Worm (Caenorhabditis elegans) whole organism, young adult: Measurements from ENCODE around the gene txt-4.
"Not testable (repeated sequence)": the region's sequence is repeated elsewhere in the genome, so short reads cannot be mapped to it uniquely, and the experiment has no call there.

ENCODE experiments used
- B0019.2 ChIP-seq: fragments of 200-800 bp; sonication (Bioruptor generic); conservative IDR thresholded peaks from 2 replicates; pipeline ENCODE4 v1.3.6; 2022; ENCODE audit warnings: missing genetic modification reagents, missing genetic modification characterization, missing compliant biosample characterization
- D2030.7 ChIP-seq: fragments of 200-800 bp; sonication (Bioruptor generic); IDR thresholded peaks from 2 replicates; pipeline ENCODE4 v1.3.6; 2022; ENCODE audit warnings: missing genetic modification reagents, missing genetic modification characterization, missing compliant biosample characterization
- F10E7.11 ChIP-seq: sonication (generic microtip); optimal IDR thresholded peaks from 2 replicates; lab custom pipeline; 2017; ENCODE audit warnings: mild to moderate bottlenecking, missing genetic modification characterization, moderate library complexity, missing compliant biosample characterization
- F37B4.10 ChIP-seq: fragments of 200-800 bp; sonication (Bioruptor generic); IDR thresholded peaks from 2 replicates; pipeline ENCODE4 v1.3.6; 2022; ENCODE audit warnings: missing genetic modification characterization, missing compliant biosample characterization
- F57C9.4 ChIP-seq: sonication (generic microtip); optimal IDR thresholded peaks from 2 replicates; lab custom pipeline; 2017; ENCODE audit warnings: mild to moderate bottlenecking, missing genetic modification characterization, missing compliant biosample characterization
- T26A5.8 ChIP-seq: sonication (generic microtip); optimal IDR thresholded peaks from 2 replicates; lab custom pipeline; 2016; ENCODE audit warnings: missing genetic modification characterization, missing compliant biosample characterization
- akir-1 ChIP-seq: fragments of 200-800 bp; sonication (Bioruptor generic); optimal IDR thresholded peaks from 2 replicates; lab custom pipeline; 2018; ENCODE audit warnings: mild to moderate bottlenecking, missing genetic modification characterization, moderate library complexity, missing compliant biosample characterization
- ama-1 ChIP-seq, 3 experiments: fragments of 150-350 bp in 1 of 3; sonication (generic microtip) in 2 of 3; optimal IDR thresholded peaks; 2 replicates each; lab custom pipeline; 2014 to 2018; ENCODE audit warnings: missing biosample characterization in 2 of 3, missing genetic modification characterization in 2 of 3, missing genetic modification reagents in 2 of 3
- cebp-1 ChIP-seq, 2 experiments: fragments of 200-800 bp in 1 of 2; sonication (Bioruptor generic) in 1 of 2; sonication (generic microtip) in 1 of 2; IDR thresholded peaks in 1 of 2; optimal IDR thresholded peaks in 1 of 2; 2 replicates each; pipeline versions ENCODE4 v1.3.6 to Lab custom; 2017 to 2022; ENCODE audit warnings: missing compliant biosample characterization in 2 of 2, missing genetic modification characterization in 2 of 2, mild to moderate bottlenecking in 1 of 2, missing genetic modification reagents in 1 of 2, moderate library complexity in 1 of 2
- ceh-100 ChIP-seq: fragments of 200-800 bp; sonication (Bioruptor generic); IDR thresholded peaks from 2 replicates; pipeline ENCODE4 v1.3.6; 2022; ENCODE audit warnings: missing genetic modification reagents, missing genetic modification characterization, missing compliant biosample characterization
- ceh-79 ChIP-seq: sonication (generic microtip); optimal IDR thresholded peaks from 2 replicates; lab custom pipeline; 2017; ENCODE audit warnings: mild to moderate bottlenecking, missing genetic modification characterization, missing compliant biosample characterization
- ceh-91 ChIP-seq: fragments of 200-800 bp; sonication (Bioruptor generic); IDR thresholded peaks from 2 replicates; pipeline ENCODE4 v1.3.6; 2022; ENCODE audit warnings: missing genetic modification reagents, missing genetic modification characterization, missing compliant biosample characterization
- die-1 ChIP-seq: sonication (generic microtip); optimal IDR thresholded peaks from 2 replicates; lab custom pipeline; 2016; ENCODE audit warnings: missing genotype, mild to moderate bottlenecking, missing genetic modification characterization, missing compliant biosample characterization
- dpff-1 ChIP-seq: sonication (generic microtip); optimal IDR thresholded peaks from 2 replicates; lab custom pipeline; 2017; ENCODE audit warnings: mild to moderate bottlenecking, missing genetic modification characterization, missing compliant biosample characterization
- hrde-1 ChIP-seq: sonication (generic microtip); optimal IDR thresholded peaks from 2 replicates; lab custom pipeline; 2016; ENCODE audit warnings: missing genetic modification characterization, mild to moderate bottlenecking, missing compliant biosample characterization, moderate library complexity, missing genotype, missing genetic modification reagents, borderline replicate concordance
- let-607 ChIP-seq, 2 experiments: fragments of 200-800 bp in 1 of 2; sonication (Bioruptor generic) in 1 of 2; sonication (generic microtip) in 1 of 2; optimal IDR thresholded peaks; 2 replicates each; lab custom pipeline; 2016 to 2018; ENCODE audit warnings: mild to moderate bottlenecking in 2 of 2, missing compliant biosample characterization in 2 of 2, missing genetic modification characterization in 2 of 2, moderate library complexity in 2 of 2, missing genotype in 1 of 2
- lir-1 ChIP-seq: fragments of 200-800 bp; sonication (Bioruptor generic); conservative IDR thresholded peaks from 2 replicates; pipeline ENCODE4 v1.3.6; 2022; ENCODE audit warnings: missing genetic modification reagents, missing genetic modification characterization, missing compliant biosample characterization
- madf-3 ChIP-seq: fragments of 200-800 bp; sonication (Bioruptor generic); IDR thresholded peaks from 2 replicates; pipeline ENCODE4 v1.3.6; 2022; ENCODE audit warnings: missing genetic modification reagents, missing genetic modification characterization, missing compliant biosample characterization
- mes-4 ChIP-seq: sonication (generic microtip); optimal IDR thresholded peaks from 2 replicates; lab custom pipeline; 2016; ENCODE audit warnings: missing genotype, missing genetic modification characterization, missing compliant biosample characterization
- nfya-2 ChIP-seq: fragments of 200-800 bp; sonication (Bioruptor generic); IDR thresholded peaks from 2 replicates; pipeline ENCODE4 v1.3.6; 2022; ENCODE audit warnings: missing genetic modification reagents, missing genetic modification characterization, missing compliant biosample characterization
- pbrm-1 ChIP-seq: fragments of 200-800 bp; sonication (Bioruptor generic); IDR thresholded peaks from 2 replicates; pipeline ENCODE4 v1.3.6; 2022; ENCODE audit warnings: missing genetic modification reagents, missing genetic modification characterization, missing compliant biosample characterization
- rec-8 ChIP-seq, 2 experiments: sonication (generic microtip); optimal IDR thresholded peaks; 2 replicates each; lab custom pipeline; 2016; ENCODE audit warnings: mild to moderate bottlenecking in 2 of 2, missing genetic modification characterization in 2 of 2, missing genetic modification reagents in 2 of 2, missing genotype in 2 of 2, missing biosample characterization in 1 of 2, missing compliant biosample characterization in 1 of 2, moderate library complexity in 1 of 2
- sdz-38 ChIP-seq: sonication (generic microtip); optimal IDR thresholded peaks from 2 replicates; lab custom pipeline; 2016; ENCODE audit warnings: missing genotype, missing genetic modification characterization, missing compliant biosample characterization
- sea-2 ChIP-seq: fragments of 200-800 bp; sonication (Bioruptor generic); IDR thresholded peaks from 2 replicates; pipeline ENCODE4 v1.3.6; 2022; ENCODE audit warnings: missing genetic modification characterization, missing compliant biosample characterization
- snpc-3.4 ChIP-seq: sonication (generic microtip); optimal IDR thresholded peaks from 2 replicates; lab custom pipeline; 2017; ENCODE audit warnings: missing genetic modification characterization, mild to moderate bottlenecking, missing compliant biosample characterization, antibody characterized with exemption, moderate library complexity, missing genotype, missing genetic modification reagents
- snpc-4 ChIP-seq, 5 experiments: fragments of 150-350 bp in 1 of 5; sonication (generic microtip) in 4 of 5; optimal IDR thresholded peaks; 2 replicates each; lab custom pipeline; 2014 to 2018; ENCODE audit warnings: missing genetic modification characterization in 5 of 5, missing biosample characterization in 3 of 5, antibody characterized with exemption in 2 of 5, mild to moderate bottlenecking in 2 of 5, missing compliant biosample characterization in 2 of 5, missing genotype in 2 of 5, moderate library complexity in 2 of 5, missing genetic modification reagents in 1 of 5
- somi-1 ChIP-seq: fragments of 200-800 bp; sonication (Bioruptor generic); optimal IDR thresholded peaks from 2 replicates; lab custom pipeline; 2018; ENCODE audit warnings: mild to moderate bottlenecking, missing genetic modification characterization, missing compliant biosample characterization
- sptf-2 ChIP-seq: fragments of 200-800 bp; sonication (Bioruptor generic); optimal IDR thresholded peaks from 2 replicates; lab custom pipeline; 2018; ENCODE audit warnings: mild to moderate bottlenecking, missing genetic modification characterization, missing compliant biosample characterization
- tlf-1 ChIP-seq: fragments of 200-800 bp; sonication (Bioruptor generic); optimal IDR thresholded peaks from 2 replicates; lab custom pipeline; 2018; ENCODE audit warnings: mild to moderate bottlenecking, missing genetic modification characterization, missing compliant biosample characterization
- xnd-1 ChIP-seq: sonication (generic microtip); optimal IDR thresholded peaks from 2 replicates; lab custom pipeline; 2016; ENCODE audit warnings: missing genotype, missing genetic modification reagents, missing genetic modification characterization, missing compliant biosample characterization
- ztf-18 ChIP-seq: sonication (generic microtip); optimal IDR thresholded peaks from 2 replicates; lab custom pipeline; 2016; ENCODE audit warnings: missing genotype, mild to moderate bottlenecking, missing genetic modification characterization, missing compliant biosample characterization
- ztf-25 ChIP-seq: fragments of 200-800 bp; sonication (Bioruptor generic); IDR thresholded peaks from 2 replicates; pipeline ENCODE4 v1.3.6; 2022; ENCODE audit warnings: missing genetic modification reagents, missing genetic modification characterization, missing compliant biosample characterization
- ztf-3 ChIP-seq: fragments of 200-800 bp; sonication (Bioruptor generic); optimal IDR thresholded peaks from 2 replicates; lab custom pipeline; 2018; ENCODE audit warnings: mild to moderate bottlenecking, missing genetic modification characterization, missing compliant biosample characterization

txt-4 gene

ce11 chrIV:1528682-1529081 lies 18.3 kb downstream of the txt-4 start:
- not testable (repeated sequence) for TF ChIP-seq snpc-4 (GFP tag; optimal IDR thresholded peaks at IDR 0.05; lab: Kevin White, UChicago)
- peak in 2 of 4 experiments; percentile 64 to 84 for TF ChIP-seq snpc-4 (tag; optimal IDR thresholded peaks at IDR 0.05; lab: Kevin White, UChicago)

ce11 chrIV:1536316-1536715 lies 26.0 kb downstream of the txt-4 start, which contains the start of gene K03H6.5:
K03H6.5 (minus strand) TSS chrIV:1536416.
- TF ChIP-seq die-1 (no peak), F37B4.10 (GFP tag; lab: Robert Waterston, UW) (no peak), ceh-100 (GFP tag; lab: Robert Waterston, UW) (no peak), B0019.2 (GFP tag; lab: Robert Waterston, UW) (no peak), sdz-38 (tag; lab: Kevin White, UChicago) (no peak), ceh-91 (GFP tag; lab: Robert Waterston, UW) (no peak), lir-1 (no peak), ama-1 (optimal IDR thresholded peaks at IDR 0.05; lab: Kevin White, UChicago) (no peak), ama-1 (GFP tag; optimal IDR thresholded peaks at IDR 0.05; lab: Kevin White, UChicago) (no peak), F57C9.4 (tag; lab: Kevin White, UChicago) (no peak), D2030.7 (GFP tag; lab: Robert Waterston, UW) (no peak), akir-1 (GFP tag; lab: Kevin White, UChicago) (no peak)
- TF ChIP-seq, all 124 proteins: peak for 0

ce11 chrIV:1547129-1547528 lies 36.8 kb downstream of the txt-4 start:
- TF ChIP-seq rec-8 (tag; optimal IDR thresholded peaks at IDR 0.05; lab: Kevin White, UChicago) (no peak), dpff-1 (tag; lab: Kevin White, UChicago) (no peak), somi-1 (GFP tag; lab: Kevin White, UChicago) (no peak), mes-4 (tag; lab: Kevin White, UChicago) (no peak), D2030.7 (GFP tag; lab: Robert Waterston, UW) (no peak), cebp-1 (GFP tag; IDR thresholded peaks at IDR 0.05; lab: Robert Waterston, UW) (no peak), cebp-1 (tag; optimal IDR thresholded peaks at IDR 0.05; lab: Kevin White, UChicago) (no peak), ceh-91 (GFP tag; lab: Robert Waterston, UW) (no peak), ztf-18 (tag; lab: Kevin White, UChicago) (no peak), sptf-2 (GFP tag; lab: Kevin White, UChicago) (no peak), snpc-3.4 (tag; lab: Kevin White, UChicago) (no peak), sea-2 (GFP tag; lab: Robert Waterston, UW) (no peak), ceh-79 (tag; lab: Kevin White, UChicago) (no peak)
- TF ChIP-seq, all 124 proteins: peak for 0

- TF ChIP-seq ztf-18 (tag; lab: Kevin White, UChicago) (no peak), hrde-1 (tag; lab: Kevin White, UChicago) (no peak), madf-3 (no peak), B0019.2 (GFP tag; lab: Robert Waterston, UW) (no peak), T26A5.8 (tag; lab: Kevin White, UChicago) (no peak), let-607 (tag; optimal IDR thresholded peaks at IDR 0.05; lab: Kevin White, UChicago) (no peak), ceh-79 (tag; lab: Kevin White, UChicago) (no peak), xnd-1 (tag; lab: Kevin White, UChicago) (no peak), F10E7.11 (no peak), nfya-2 (GFP tag; lab: Robert Waterston, UW) (no peak), pbrm-1 (GFP tag; lab: Robert Waterston, UW) (no peak), ztf-3 (no peak), ztf-25 (GFP tag; lab: Robert Waterston, UW) (no peak), tlf-1 (GFP tag; lab: Kevin White, UChicago) (no peak)
Observed at ce11 chrIV:1548457-1548861, 38.1 kb downstream of the txt-4 start, which contains the start of gene col-107. col-107 (plus strand) TSS chrIV:1548721.
